Worm (Caenorhabditis elegans): ENCODE results near the gene F57B7.2.

- TF ChIP-seq ceh-20 (GFP tag; IDR thresholded peaks at IDR 0.05) (no peak), hlh-30 (tag; optimal IDR thresholded peaks at IDR 0.05; ENCODE audit: insufficient read depth) (no peak), aly-2 (tag; optimal IDR thresholded peaks at IDR 0.05) (no peak), ama-1 (optimal IDR thresholded peaks at IDR 0.05) (no peak), nhr-48 (tag; optimal IDR thresholded peaks at IDR 0.05) (no peak), ZK546.5 (tag; optimal IDR thresholded peaks at IDR 0.05) (no peak), hmg-1.1 (GFP tag; IDR thresholded peaks at IDR 0.05) (no peak)
Measured at ce11 chrV:11410902-11411561, 32.4 kb downstream of the F57B7.2 start, which contains the start of the genes K03B8.8 and grl-3.
